Fruit fly (Drosophila melanogaster) whole organism: Measurements from ENCODE around the gene RpS10b.

Experiments used
- CG8478 ChIP-seq: fragments of >200 bp; optimal IDR thresholded peaks from 2 replicates; lab custom pipeline; 2018; ENCODE audit warnings: inconsistent platforms
- Dll ChIP-seq: fragments of >200 bp; optimal IDR thresholded peaks from 2 replicates; lab custom pipeline; 2017
- EcR ChIP-seq, 2 experiments: fragments of >200 bp; optimal IDR thresholded peaks; 2 replicates each; lab custom pipeline; 2017; ENCODE audit warnings: missing biosample characterization in 2 of 2, missing genetic modification characterization in 2 of 2, missing genetic modification reagents in 2 of 2
- pan ChIP-seq: fragments of >200 bp; optimal IDR thresholded peaks from 2 replicates; lab custom pipeline; 2017
- psq ChIP-seq: fragments of >200 bp; optimal IDR thresholded peaks from 2 replicates; lab custom pipeline; 2017
- usp ChIP-seq: fragments of >200 bp; optimal IDR thresholded peaks from 2 replicates; lab custom pipeline; 2017; ENCODE audit warnings: missing biosample characterization, missing genetic modification characterization, mixed read lengths

dm6 chrX:19585142-19585541 lies 12.7 kb upstream of the RpS10b start:
- TF ChIP-seq psq (lab: Kevin White, UChicago) (no peak), Dll (lab: Kevin White, UChicago) (no peak), usp (no peak), CG8478 (lab: Kevin White, UChicago) (no peak), pan (no peak), EcR (GFP tag; optimal IDR thresholded peaks at IDR 0.05; lab: Kevin White, UChicago) (no peak)
